Fruit fly (Drosophila melanogaster) whole organism, prepupa: ENCODE measurements around the gene ninaA.

ENCODE experiments used
- Blimp-1 ChIP-seq: fragments of 200-800 bp; sonication (Bioruptor generic); optimal IDR thresholded peaks from 3 replicates; lab custom pipeline; 2017; ENCODE audit warnings: missing biosample characterization, missing genetic modification characterization, mild to moderate bottlenecking, moderate library complexity, missing genetic modification reagents
- CG11762 ChIP-seq: fragments of 200-800 bp; sonication (Bioruptor generic); optimal IDR thresholded peaks from 3 replicates; lab custom pipeline; 2016; ENCODE audit warnings: missing biosample characterization, missing genetic modification characterization; ENCODE audit not compliant: insufficient read depth
- CG1621 ChIP-seq: fragments of 200-800 bp; sonication (Bioruptor generic); optimal IDR thresholded peaks from 3 replicates; lab custom pipeline; 2018; ENCODE audit warnings: missing biosample characterization, mild to moderate bottlenecking, missing genetic modification characterization
- CG6163 ChIP-seq: fragments of 200-800 bp; sonication (Bioruptor generic); IDR thresholded peaks from 3 replicates; pipeline ENCODE4 v1.3.6; 2022; ENCODE audit warnings: missing biosample characterization, missing genetic modification characterization
- CG6276 ChIP-seq: fragments of 200-800 bp; sonication (Bioruptor generic); optimal IDR thresholded peaks from 2 replicates; lab custom pipeline; 2017; ENCODE audit warnings: missing biosample characterization, mild to moderate bottlenecking, missing genetic modification characterization
- CG6854 ChIP-seq: fragments of 200-800 bp; sonication (Bioruptor generic); optimal IDR thresholded peaks from 2 replicates; lab custom pipeline; 2017; ENCODE audit warnings: missing biosample characterization, mild to moderate bottlenecking, missing genetic modification characterization
- Eip93F ChIP-seq: fragments of 200-800 bp; sonication (Bioruptor generic); optimal IDR thresholded peaks from 2 replicates; lab custom pipeline; 2016; ENCODE audit warnings: missing biosample characterization, mild to moderate bottlenecking, missing genetic modification characterization
- Hr39 ChIP-seq: fragments of 200-800 bp; sonication (Bioruptor generic); optimal IDR thresholded peaks from 2 replicates; lab custom pipeline; 2016; ENCODE audit warnings: missing biosample characterization, missing genetic modification characterization
- Lpt ChIP-seq: fragments of 200-800 bp; sonication (Bioruptor generic); optimal IDR thresholded peaks from 3 replicates; lab custom pipeline; 2016; ENCODE audit warnings: missing biosample characterization, missing genetic modification characterization
- Sox102F ChIP-seq: fragments of 200-800 bp; sonication (Bioruptor generic); optimal IDR thresholded peaks from 2 replicates; lab custom pipeline; 2016; ENCODE audit warnings: missing biosample characterization, mild to moderate bottlenecking, missing genetic modification characterization
- achi ChIP-seq: fragments of 200-800 bp; sonication (Bioruptor generic); optimal IDR thresholded peaks from 3 replicates; lab custom pipeline; 2016; ENCODE audit warnings: missing biosample characterization, missing genetic modification characterization
- eg ChIP-seq: fragments of 200-800 bp; sonication (Bioruptor generic); IDR thresholded peaks from 3 replicates; pipeline ENCODE4 v1.3.6; 2022; ENCODE audit warnings: missing biosample characterization, missing genetic modification characterization
- esn ChIP-seq: fragments of 200-800 bp; sonication (Bioruptor generic); optimal IDR thresholded peaks from 2 replicates; lab custom pipeline; 2016; ENCODE audit warnings: missing biosample characterization, mild to moderate bottlenecking, missing genetic modification characterization, moderate library complexity
- fkh ChIP-seq: fragments of 200-800 bp; sonication (Bioruptor generic); optimal IDR thresholded peaks from 3 replicates; lab custom pipeline; 2017; ENCODE audit warnings: missing biosample characterization, mild to moderate bottlenecking, missing genetic modification characterization, moderate library complexity

dm6 chr2L:897124-897523 lies 20.0 kb downstream of the ninaA start:
- no peak for TF ChIP-seq CG6276 (GFP tag; lab: Kevin White, UChicago)
- TF ChIP-seq Hr39 (GFP tag; lab: Kevin White, UChicago): no peak
- TF ChIP-seq CG11762 (GFP tag; lab: Kevin White, UChicago): no peak
- TF ChIP-seq Blimp-1 (GFP tag; lab: Kevin White, UChicago): no peak
- no peak for TF ChIP-seq eg
- no peak for TF ChIP-seq fkh (GFP tag; lab: Kevin White, UChicago)
- TF ChIP-seq CG1621 (tag; lab: Kevin White, UChicago): no peak
- TF ChIP-seq achi: no peak
- no peak for TF ChIP-seq esn (GFP tag; lab: Kevin White, UChicago)
- no peak for TF ChIP-seq CG6854 (GFP tag; lab: Kevin White, UChicago)
- no peak for TF ChIP-seq Eip93F (GFP tag; lab: Kevin White, UChicago)
- TF ChIP-seq Sox102F: no peak
- no peak for TF ChIP-seq Lpt (GFP tag; lab: Kevin White, UChicago)
- TF ChIP-seq CG6163: no peak
